Fruit fly (Drosophila melanogaster): Measurements from ENCODE around the gene CG1172.

dm6 chr3R:5387996-5388395 is 5.7 kb upstream of the CG1172 start:
- TF ChIP-seq sage (GFP tag; optimal IDR thresholded peaks at IDR 0.05) (no peak), tai (GFP tag; optimal IDR thresholded peaks at IDR 0.05) (no peak), Dfd (GFP tag; optimal IDR thresholded peaks at IDR 0.05) (no peak), h (GFP tag; optimal IDR thresholded peaks at IDR 0.05) (no peak), Hr78 (GFP tag; optimal IDR thresholded peaks at IDR 0.05) (no peak)
